Fruit fly (Drosophila melanogaster) whole organism, embryonic: ENCODE data around the gene Ptpmeg2.

ENCODE experiments used
- Antp ChIP-seq: fragments of 200-800 bp; sonication (Bioruptor generic); optimal IDR thresholded peaks from 3 replicates; lab custom pipeline; 2016; ENCODE audit warnings: missing biosample characterization, missing genetic modification characterization
- Awh ChIP-seq: fragments of 200-800 bp; sonication (Bioruptor generic); IDR thresholded peaks from 2 replicates; pipeline ENCODE4, ENCODE4 v1.3.6; 2022; ENCODE audit warnings: missing biosample characterization, missing genetic modification characterization
- B-H2 ChIP-seq: fragments of 200-800 bp; sonication (Bioruptor generic); optimal IDR thresholded peaks from 2 replicates; lab custom pipeline; 2018; ENCODE audit warnings: missing biosample characterization, mild to moderate bottlenecking, missing genetic modification characterization
- CG11398 ChIP-seq: fragments of 200-800 bp; sonication (Bioruptor generic); optimal IDR thresholded peaks from 2 replicates; lab custom pipeline; 2016; ENCODE audit warnings: missing biosample characterization, missing genetic modification characterization
- CG12769 ChIP-seq: fragments of 200-800 bp; sonication (Bioruptor generic); optimal IDR thresholded peaks from 2 replicates; lab custom pipeline; 2019; ENCODE audit warnings: missing biosample characterization, mild to moderate bottlenecking, missing genetic modification characterization, moderate library complexity
- CG13296 ChIP-seq: fragments of 200-800 bp; sonication (Bioruptor generic); optimal IDR thresholded peaks from 3 replicates; lab custom pipeline; 2018; ENCODE audit warnings: missing biosample characterization, mild to moderate bottlenecking, missing genetic modification characterization
- CG14014 ChIP-seq: fragments of 200-800 bp; sonication (Bioruptor generic); IDR thresholded peaks from 2 replicates; pipeline ENCODE4 v1.3.6; 2022; ENCODE audit warnings: missing biosample characterization, missing genetic modification characterization
- CG15514 ChIP-seq: fragments of 200-800 bp; sonication (Bioruptor generic); optimal IDR thresholded peaks from 3 replicates; lab custom pipeline; 2017; ENCODE audit warnings: missing biosample characterization, missing genetic modification characterization, mild to moderate bottlenecking, moderate library complexity, missing genetic modification reagents
- CG17385 ChIP-seq: fragments of 200-800 bp; sonication (Bioruptor generic); optimal IDR thresholded peaks from 3 replicates; lab custom pipeline; 2018; ENCODE audit warnings: missing biosample characterization, mild to moderate bottlenecking, missing genetic modification characterization
- CG18011 ChIP-seq: fragments of 200-800 bp; sonication (Bioruptor generic); optimal IDR thresholded peaks from 2 replicates; lab custom pipeline; 2017; ENCODE audit warnings: missing biosample characterization, missing genetic modification characterization, mild to moderate bottlenecking, moderate library complexity, missing genotype
- CG18262 ChIP-seq: fragments of 200-800 bp; optimal IDR thresholded peaks from 3 replicates; lab custom pipeline; 2019; ENCODE audit warnings: missing biosample characterization, mild to moderate bottlenecking, missing genetic modification characterization, moderate library complexity
- CG18599 ChIP-seq: fragments of 200-800 bp; sonication (Bioruptor generic); optimal IDR thresholded peaks from 3 replicates; lab custom pipeline; 2017; ENCODE audit warnings: missing biosample characterization, missing genetic modification characterization, mild to moderate bottlenecking, moderate library complexity, missing genetic modification reagents
- CG32772 ChIP-seq: fragments of 200-800 bp; sonication (Bioruptor generic); IDR thresholded peaks from 2 replicates; pipeline ENCODE4 v1.3.6; 2022; ENCODE audit warnings: missing biosample characterization, missing genetic modification characterization
- CG4617 ChIP-seq: fragments of 200-800 bp; sonication (Bioruptor generic); optimal IDR thresholded peaks from 3 replicates; lab custom pipeline; 2016; ENCODE audit warnings: missing biosample characterization, missing genetic modification characterization, borderline replicate concordance
- CG4730 ChIP-seq: fragments of 200-800 bp; sonication (Bioruptor generic); IDR thresholded peaks from 2 replicates; pipeline ENCODE4 v1.3.6; 2022; ENCODE audit warnings: missing biosample characterization, missing genetic modification characterization
- CG5953 ChIP-seq: fragments of 200-800 bp; sonication (Bioruptor generic); IDR thresholded peaks from 2 replicates; pipeline ENCODE4 v1.3.6; 2022; ENCODE audit warnings: missing biosample characterization, missing genetic modification characterization
- CG7372 ChIP-seq: fragments of 200-800 bp; sonication (Bioruptor generic); IDR thresholded peaks from 2 replicates; pipeline ENCODE4 v1.3.6; 2022; ENCODE audit warnings: missing biosample characterization, missing genetic modification characterization
- CG8290 ChIP-seq, 3 experiments: fragments of 200-800 bp; sonication (Bioruptor generic); optimal IDR thresholded peaks; 2 replicates each; lab custom pipeline; 2016 to 2019; ENCODE audit warnings: missing biosample characterization in 3 of 3, missing genetic modification characterization in 3 of 3, mild to moderate bottlenecking in 2 of 3, moderate library complexity in 1 of 3
- CG9932 ChIP-seq: fragments of 200-800 bp; sonication (Bioruptor generic); IDR thresholded peaks from 2 replicates; pipeline ENCODE4 v1.3.6; 2022; ENCODE audit warnings: missing biosample characterization, missing genetic modification characterization
- CoRest ChIP-seq: fragments of 200-800 bp; sonication (Bioruptor generic); optimal IDR thresholded peaks from 3 replicates; lab custom pipeline; 2018; ENCODE audit warnings: missing biosample characterization, mild to moderate bottlenecking, missing genetic modification characterization, moderate library complexity
- Dek ChIP-seq: fragments of 200-800 bp; sonication (Bioruptor generic); optimal IDR thresholded peaks from 3 replicates; lab custom pipeline; 2019; ENCODE audit warnings: missing biosample characterization, mild to moderate bottlenecking, missing genetic modification characterization, moderate library complexity
- E2f1 ChIP-seq: fragments of 200-800 bp; sonication (Bioruptor generic); IDR thresholded peaks from 2 replicates; pipeline ENCODE4 v1.3.6; 2022; ENCODE audit warnings: missing biosample characterization, missing genetic modification characterization
- Ets97D ChIP-seq: fragments of 200-800 bp; sonication (Bioruptor generic); optimal IDR thresholded peaks from 3 replicates; lab custom pipeline; 2016; ENCODE audit warnings: missing biosample characterization, missing genetic modification characterization
- Hmx ChIP-seq: fragments of 200-800 bp; sonication (Bioruptor generic); optimal IDR thresholded peaks from 2 replicates; lab custom pipeline; 2016; ENCODE audit warnings: missing biosample characterization, missing genetic modification characterization
- Med ChIP-seq: fragments of 200-800 bp; sonication (Bioruptor generic); peaks from one replicate; lab custom pipeline; 2016; ENCODE audit warnings: missing biosample characterization, missing genetic modification characterization, mild to moderate bottlenecking, inconsistent platforms, moderate library complexity
- Meics ChIP-seq: fragments of 200-800 bp; sonication (Bioruptor generic); optimal IDR thresholded peaks from 2 replicates; lab custom pipeline; 2017; ENCODE audit warnings: missing biosample characterization, mild to moderate bottlenecking, missing genetic modification characterization
- PHDP ChIP-seq: fragments of 200-800 bp; sonication (Bioruptor generic); optimal IDR thresholded peaks from 3 replicates; lab custom pipeline; 2018; ENCODE audit warnings: missing biosample characterization, mild to moderate bottlenecking, missing genetic modification characterization, moderate library complexity
- Pdp1 ChIP-seq, 2 experiments: fragments of 200-800 bp; sonication (Bioruptor generic); optimal IDR thresholded peaks; 3 replicates each; lab custom pipeline; 2016; ENCODE audit warnings: missing biosample characterization in 2 of 2, missing genetic modification characterization in 2 of 2, mild to moderate bottlenecking in 1 of 2, moderate library complexity in 1 of 2
- Ptx1 ChIP-seq: fragments of 200-800 bp; sonication (Bioruptor generic); IDR thresholded peaks from 2 replicates; pipeline ENCODE4 v1.3.6; 2022; ENCODE audit warnings: missing biosample characterization, missing genetic modification characterization
- Trl ChIP-seq, 3 experiments: fragments of >200 bp in 2 of 3; fragments of 200-800 bp in 1 of 3; sonication (Bioruptor generic) in 1 of 3; optimal IDR thresholded peaks; 2 replicates in 1 of 3; 3 replicates in 2 of 3; lab custom pipeline; 2016 to 2017; ENCODE audit warnings: missing biosample characterization in 1 of 3, missing genetic modification characterization in 1 of 3
- Vsx1 ChIP-seq: fragments of 200-800 bp; sonication (Bioruptor generic); optimal IDR thresholded peaks from 2 replicates; lab custom pipeline; 2017; ENCODE audit warnings: missing biosample characterization, mild to moderate bottlenecking, missing genetic modification characterization, missing genetic modification reagents
- cg ChIP-seq: fragments of 200-800 bp; sonication (Bioruptor generic); optimal IDR thresholded peaks from 3 replicates; lab custom pipeline; 2019; ENCODE audit warnings: missing biosample characterization, mild to moderate bottlenecking, missing genetic modification characterization, moderate library complexity
- cwo ChIP-seq: fragments of 200-800 bp; sonication (Bioruptor generic); optimal IDR thresholded peaks from 3 replicates; lab custom pipeline; 2017; ENCODE audit warnings: missing biosample characterization, missing genetic modification characterization, mild to moderate bottlenecking, moderate library complexity, missing genetic modification reagents
- dimm ChIP-seq: fragments of 200-800 bp; sonication (Bioruptor generic); IDR thresholded peaks from 2 replicates; pipeline ENCODE4 v1.3.6; 2022; ENCODE audit warnings: missing biosample characterization, missing genetic modification characterization
- gcm2 ChIP-seq: fragments of 200-800 bp; sonication (Bioruptor generic); optimal IDR thresholded peaks from 2 replicates; lab custom pipeline; 2016; ENCODE audit warnings: missing biosample characterization, missing genetic modification characterization
- gem ChIP-seq: fragments of 200-800 bp; sonication (Bioruptor generic); optimal IDR thresholded peaks from 2 replicates; lab custom pipeline; 2019; ENCODE audit warnings: missing biosample characterization, mild to moderate bottlenecking, missing genetic modification characterization, moderate library complexity
- ind ChIP-seq: fragments of 200-800 bp; sonication (Bioruptor generic); optimal IDR thresholded peaks from 3 replicates; lab custom pipeline; 2016; ENCODE audit warnings: missing biosample characterization, missing genetic modification characterization
- jigr1 ChIP-seq: fragments of 200-800 bp; sonication (Bioruptor generic); IDR thresholded peaks from 3 replicates; pipeline ENCODE4 v1.3.6; 2022; ENCODE audit warnings: missing biosample characterization, missing genetic modification characterization
- kah ChIP-seq: fragments of 200-800 bp; sonication (Bioruptor generic); optimal IDR thresholded peaks from 2 replicates; lab custom pipeline; 2018; ENCODE audit warnings: missing biosample characterization, mild to moderate bottlenecking, missing genetic modification characterization
- lilli ChIP-seq: fragments of 200-800 bp; sonication (Bioruptor generic); optimal IDR thresholded peaks from 3 replicates; lab custom pipeline; 2016; ENCODE audit warnings: missing biosample characterization, missing genetic modification characterization
- pan ChIP-seq, 4 experiments: fragments of >200 bp in 3 of 4; fragments of 200-800 bp in 1 of 4; sonication (Bioruptor generic) in 1 of 4; optimal IDR thresholded peaks in 3 of 4; IDR thresholded peaks in 1 of 4; 2 replicates each; pipeline versions ENCODE4 v1.3.6 to Lab custom; 2017 to 2022; ENCODE audit warnings: missing biosample characterization in 2 of 4, missing genetic modification characterization in 2 of 4, mixed read lengths in 1 of 4
- pb ChIP-seq: fragments of 200-800 bp; sonication (Bioruptor generic); optimal IDR thresholded peaks from 3 replicates; lab custom pipeline; 2016; ENCODE audit warnings: missing biosample characterization, missing genetic modification characterization
- sisA ChIP-seq: fragments of 200-800 bp; sonication (Bioruptor generic); IDR thresholded peaks from 2 replicates; pipeline ENCODE4 v1.3.6; 2022; ENCODE audit warnings: missing biosample characterization, missing genetic modification characterization
- sob ChIP-seq: fragments of 200-800 bp; sonication (Bioruptor generic); IDR thresholded peaks from 2 replicates; pipeline ENCODE4 v1.3.6; 2022; ENCODE audit warnings: missing biosample characterization, missing genetic modification characterization
- ssp ChIP-seq: fragments of 200-800 bp; sonication (Bioruptor generic); IDR thresholded peaks from 2 replicates; pipeline ENCODE4 v1.3.6; 2022; ENCODE audit warnings: missing biosample characterization, missing genetic modification characterization
- sug ChIP-seq: fragments of 200-800 bp; optimal IDR thresholded peaks from 2 replicates; lab custom pipeline; 2019; ENCODE audit warnings: missing biosample characterization, mild to moderate bottlenecking, missing genetic modification characterization, moderate library complexity
- ttk ChIP-seq: fragments of 200-800 bp; sonication (Bioruptor generic); IDR thresholded peaks from 2 replicates; pipeline ENCODE4 v2.1.2; 2022; ENCODE audit warnings: missing biosample characterization, missing genetic modification characterization
- unpg ChIP-seq: fragments of 200-800 bp; sonication (Bioruptor generic); optimal IDR thresholded peaks from 3 replicates; lab custom pipeline; 2018; ENCODE audit warnings: missing biosample characterization, mild to moderate bottlenecking, missing genetic modification characterization, moderate library complexity
- zfh1 ChIP-seq: fragments of 200-800 bp; sonication (Bioruptor generic); IDR thresholded peaks from 3 replicates; pipeline ENCODE4 v1.3.6; 2022; ENCODE audit warnings: missing biosample characterization, missing genetic modification characterization

Gene Ptpmeg2

DNA sequence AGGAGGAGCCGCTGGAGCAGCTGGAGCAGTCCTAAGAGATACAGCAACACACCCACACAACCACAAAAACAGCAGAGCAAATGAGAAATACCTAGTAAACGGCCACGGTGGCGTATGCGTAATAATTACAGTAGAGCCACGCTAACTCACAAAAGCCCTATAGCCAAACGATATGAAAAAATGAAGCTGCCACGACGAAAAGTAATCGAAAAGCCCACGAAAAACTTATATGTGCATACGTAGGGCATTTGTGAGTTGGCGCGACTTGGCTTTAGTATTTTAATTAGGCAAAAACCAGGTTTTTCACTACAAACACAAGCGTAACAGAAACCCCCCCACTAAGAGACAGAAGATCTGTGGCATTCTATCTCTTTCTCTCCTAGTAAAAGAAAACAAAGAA is 71.1 kb downstream of the Ptpmeg2 start (continued):
- TF ChIP-seq CG18599 (GFP tag; lab: Kevin White, UChicago) (peak; percentile 1), zfh1 (GFP tag; lab: Robert Waterston, UW) (no peak), Ets97D (GFP tag; lab: Kevin White, UChicago) (no peak), Med (GFP tag; lab: Kevin White, UChicago) (peak; percentile 85), CG5953 (GFP tag; lab: Robert Waterston, UW) (no peak), B-H2 (peak; percentile 18), gem (tag; lab: Kevin White, UChicago) (peak; percentile 36), CG12769 (tag; lab: Kevin White, UChicago) (peak; percentile 14), Meics (GFP tag; lab: Kevin White, UChicago) (peak; percentile 41), CG32772 (GFP tag; lab: Robert Waterston, UW) (no peak), dimm (GFP tag; lab: Robert Waterston, UW) (no peak), CG9932 (GFP tag; lab: Robert Waterston, UW) (peak; percentile 62), ind (GFP tag; lab: Kevin White, UChicago) (peak; percentile 9), lilli (peak; percentile 38), gcm2 (GFP tag; lab: Kevin White, UChicago) (no peak), pan (optimal IDR thresholded peaks at IDR 0.05; lab: Kevin White, UChicago) (no peak), pan (GFP tag; optimal IDR thresholded peaks at IDR 0.05 in 1 of 2, IDR thresholded peaks at IDR 0.05 in 1 of 2) (peak in 1 of 2 experiments; percentile 32), Pdp1 (GFP tag; optimal IDR thresholded peaks at IDR 0.05; lab: Kevin White, UChicago) (peak; percentile 16 to 40), PHDP (peak; percentile 21), E2f1 (GFP tag; lab: Robert Waterston, UW) (peak; percentile 46; the same call in 1 of the 2 replicates), Awh (GFP tag; lab: Robert Waterston, UW) (0 out of 2 replicates have a peak, but pooled peaks have one; percentile 23), CoRest (tag; lab: Kevin White, UChicago) (peak; percentile 10), CG17385 (GFP tag; lab: Kevin White, UChicago) (peak; percentile 37), Hmx (GFP tag; lab: Kevin White, UChicago) (no peak), kah (GFP tag; lab: Kevin White, UChicago) (no peak), CG8290 (GFP tag; optimal IDR thresholded peaks at IDR 0.05; lab: Kevin White, UChicago) (no peak), CG8290 (tag; optimal IDR thresholded peaks at IDR 0.05; lab: Kevin White, UChicago) (peak in 1 of 2 experiments; percentile 7), unpg (peak; percentile 4), CG4617 (GFP tag; lab: Kevin White, UChicago) (no peak), sisA (GFP tag; lab: Robert Waterston, UW) (peak; percentile 32), Dek (tag; lab: Kevin White, UChicago) (no peak), CG13296 (GFP tag; lab: Kevin White, UChicago) (peak; percentile 13), CG7372 (GFP tag; lab: Robert Waterston, UW) (peak; percentile 45), CG18262 (no peak), CG14014 (GFP tag; lab: Robert Waterston, UW) (peak; percentile 38; the same call in 1 of the 2 replicates), CG11398 (GFP tag; lab: Kevin White, UChicago) (no peak), CG18011 (GFP tag; lab: Kevin White, UChicago) (no peak), sug (tag; lab: Kevin White, UChicago) (peak; percentile 25), cwo (peak; percentile 7), Vsx1 (GFP tag; lab: Kevin White, UChicago) (peak; percentile 7), CG4730 (GFP tag; lab: Robert Waterston, UW) (0 out of 2 replicates have a peak, but pooled peaks have one; percentile 12), Ptx1 (0 out of 2 replicates have a peak, but pooled peaks have one; percentile 24), ssp (no peak), jigr1 (GFP tag; lab: Robert Waterston, UW) (no peak), pb (GFP tag; lab: Kevin White, UChicago) (peak; percentile 13), sob (GFP tag; lab: Robert Waterston, UW) (peak; percentile 30; the same call in 1 of the 2 replicates), Trl (optimal IDR thresholded peaks at IDR 0.05; lab: Kevin White, UChicago) (no peak), Trl (GFP tag; optimal IDR thresholded peaks at IDR 0.05; lab: Kevin White, UChicago) (no peak), cg (GFP tag; lab: Kevin White, UChicago) (peak; percentile 15), CG15514 (peak; percentile 0), ttk (GFP tag; lab: Robert Waterston, UW) (0 out of 2 replicates have a peak, but pooled peaks have one; percentile 11), Antp (peak; percentile 7)
